Worm (Caenorhabditis elegans) whole organism, young adult: ENCODE data around the gene T25G12.13.
A peak's percentile ranks its signal among the peaks of the same experiment; 100 is the strongest.

Source experiments
- C06A6.2 ChIP-seq: fragments of 200-800 bp; sonication (Bioruptor generic); conservative IDR thresholded peaks from 2 replicates; pipeline ENCODE4 v1.3.6; 2022; ENCODE audit warnings: missing genetic modification characterization, missing compliant biosample characterization
- D2030.7 ChIP-seq: fragments of 200-800 bp; sonication (Bioruptor generic); IDR thresholded peaks from 2 replicates; pipeline ENCODE4 v1.3.6; 2022; ENCODE audit warnings: missing genetic modification reagents, missing genetic modification characterization, missing compliant biosample characterization
- F23B12.7 ChIP-seq: sonication (generic microtip); optimal IDR thresholded peaks from 2 replicates; lab custom pipeline; 2017; ENCODE audit warnings: missing genetic modification characterization, mild to moderate bottlenecking, missing compliant biosample characterization, antibody characterized with exemption, moderate library complexity; ENCODE audit not compliant: insufficient read depth
- F33H1.4 ChIP-seq: fragments of 200-800 bp; sonication (Bioruptor generic); IDR thresholded peaks from 2 replicates; pipeline ENCODE4 v1.3.6; 2022; ENCODE audit warnings: missing genetic modification reagents, missing genetic modification characterization, missing compliant biosample characterization
- F37B4.10 ChIP-seq: fragments of 200-800 bp; sonication (Bioruptor generic); IDR thresholded peaks from 2 replicates; pipeline ENCODE4 v1.3.6; 2022; ENCODE audit warnings: missing genetic modification characterization, missing compliant biosample characterization
- F55B11.4 ChIP-seq: sonication (generic microtip); optimal IDR thresholded peaks from 2 replicates; lab custom pipeline; 2016; ENCODE audit warnings: missing compliant biosample characterization, missing genetic modification characterization, borderline replicate concordance; ENCODE audit not compliant: insufficient read depth
- F57C9.4 ChIP-seq: sonication (generic microtip); optimal IDR thresholded peaks from 2 replicates; lab custom pipeline; 2017; ENCODE audit warnings: mild to moderate bottlenecking, missing genetic modification characterization, missing compliant biosample characterization
- K11D2.4 ChIP-seq: fragments of 200-800 bp; sonication (Bioruptor generic); IDR thresholded peaks from 2 replicates; pipeline ENCODE4 v1.3.6; 2022; ENCODE audit warnings: missing genetic modification reagents, missing genetic modification characterization, missing compliant biosample characterization
- Y56A3A.18 ChIP-seq: fragments of 200-800 bp; sonication (Bioruptor generic); IDR thresholded peaks from 2 replicates; pipeline ENCODE4 v1.3.6; 2022; ENCODE audit warnings: missing genetic modification reagents, missing genetic modification characterization, missing compliant biosample characterization
- Y67H2A.10 ChIP-seq: fragments of 200-800 bp; sonication (Bioruptor generic); conservative IDR thresholded peaks from 2 replicates; pipeline ENCODE4 v1.3.6; 2022; ENCODE audit warnings: missing genetic modification reagents, missing genetic modification characterization, missing compliant biosample characterization
- atf-7 ChIP-seq: sonication (generic microtip); optimal IDR thresholded peaks from 2 replicates; lab custom pipeline; 2017; ENCODE audit warnings: mild to moderate bottlenecking, missing genetic modification characterization, missing compliant biosample characterization
- attf-5 ChIP-seq: fragments of 200-800 bp; sonication (Bioruptor generic); optimal IDR thresholded peaks from 2 replicates; lab custom pipeline; 2018; ENCODE audit warnings: mild to moderate bottlenecking, missing genetic modification characterization, missing compliant biosample characterization
- ccch-3 ChIP-seq: fragments of 200-800 bp; sonication (Bioruptor generic); optimal IDR thresholded peaks from 2 replicates; lab custom pipeline; 2018; ENCODE audit warnings: mild to moderate bottlenecking, missing genetic modification characterization, missing compliant biosample characterization
- ceh-91 ChIP-seq: fragments of 200-800 bp; sonication (Bioruptor generic); IDR thresholded peaks from 2 replicates; pipeline ENCODE4 v1.3.6; 2022; ENCODE audit warnings: missing genetic modification reagents, missing genetic modification characterization, missing compliant biosample characterization
- die-1 ChIP-seq: sonication (generic microtip); optimal IDR thresholded peaks from 2 replicates; lab custom pipeline; 2016; ENCODE audit warnings: missing genotype, mild to moderate bottlenecking, missing genetic modification characterization, missing compliant biosample characterization
- dox-1 ChIP-seq: fragments of 200-800 bp; sonication (Bioruptor generic); IDR thresholded peaks from 2 replicates; pipeline ENCODE4 v1.3.6; 2022; ENCODE audit warnings: missing genetic modification reagents, missing genetic modification characterization, missing compliant biosample characterization
- egrh-3 ChIP-seq: fragments of 200-800 bp; sonication (Bioruptor generic); IDR thresholded peaks from 2 replicates; pipeline ENCODE4 v1.3.6; 2022; ENCODE audit warnings: missing genetic modification reagents, missing genetic modification characterization, missing compliant biosample characterization
- ekl-4 ChIP-seq: fragments of 200-800 bp; sonication (Bioruptor generic); IDR thresholded peaks from 2 replicates; pipeline ENCODE4 v1.3.6; 2022; ENCODE audit warnings: missing genetic modification reagents, missing genetic modification characterization, missing compliant biosample characterization
- ets-4 ChIP-seq: fragments of 200-800 bp; sonication (Bioruptor generic); optimal IDR thresholded peaks from 2 replicates; lab custom pipeline; 2018; ENCODE audit warnings: mild to moderate bottlenecking, missing genetic modification characterization, missing compliant biosample characterization
- hlh-26 ChIP-seq: fragments of 200-800 bp; sonication (Bioruptor generic); conservative IDR thresholded peaks from 2 replicates; pipeline ENCODE4 v1.3.6; 2022; ENCODE audit warnings: missing genetic modification reagents, missing genetic modification characterization, missing compliant biosample characterization
- hmg-20 ChIP-seq: fragments of 200-800 bp; sonication (Bioruptor generic); IDR thresholded peaks from 2 replicates; pipeline ENCODE4 v1.3.6; 2022; ENCODE audit warnings: missing genetic modification reagents, missing genetic modification characterization, missing compliant biosample characterization
- hrde-1 ChIP-seq: sonication (generic microtip); optimal IDR thresholded peaks from 2 replicates; lab custom pipeline; 2016; ENCODE audit warnings: missing genetic modification characterization, mild to moderate bottlenecking, missing compliant biosample characterization, moderate library complexity, missing genotype, missing genetic modification reagents, borderline replicate concordance
- lin-35 ChIP-seq, 3 experiments: fragments of 150-350 bp in 2 of 3; sonication (generic microtip) in 1 of 3; optimal IDR thresholded peaks; 2 replicates each; lab custom pipeline; 2014 to 2018; ENCODE audit warnings: missing biosample characterization in 3 of 3, missing genetic modification characterization in 3 of 3, missing genetic modification reagents in 3 of 3
- lin-54 ChIP-seq: fragments of 200-800 bp; sonication (Bioruptor generic); optimal IDR thresholded peaks from 2 replicates; lab custom pipeline; 2018; ENCODE audit warnings: mild to moderate bottlenecking, missing genetic modification characterization, missing compliant biosample characterization
- mel-28 ChIP-seq: sonication (generic microtip); optimal IDR thresholded peaks from 2 replicates; lab custom pipeline; 2016; ENCODE audit warnings: borderline replicate concordance, mild to moderate bottlenecking, missing genetic modification characterization, missing compliant biosample characterization
- mes-4 ChIP-seq: sonication (generic microtip); optimal IDR thresholded peaks from 2 replicates; lab custom pipeline; 2016; ENCODE audit warnings: missing genotype, missing genetic modification characterization, missing compliant biosample characterization
- nhr-120 ChIP-seq: fragments of 200-800 bp; sonication (Bioruptor generic); IDR thresholded peaks from 2 replicates; pipeline ENCODE4 v1.3.6; 2022; ENCODE audit warnings: missing genetic modification characterization, missing compliant biosample characterization
- nhr-179 ChIP-seq: sonication (generic microtip); optimal IDR thresholded peaks from 2 replicates; lab custom pipeline; 2016; ENCODE audit warnings: mild to moderate bottlenecking, missing genetic modification characterization, missing compliant biosample characterization
- nhr-80 ChIP-seq: sonication (generic microtip); optimal IDR thresholded peaks from 2 replicates; lab custom pipeline; 2016; ENCODE audit warnings: missing genetic modification characterization, missing compliant biosample characterization
- rcor-1 ChIP-seq: fragments of 200-800 bp; sonication (Bioruptor generic); IDR thresholded peaks from 2 replicates; pipeline ENCODE4 v1.3.6; 2022; ENCODE audit warnings: missing genetic modification reagents, missing genetic modification characterization, missing compliant biosample characterization
- rec-8 ChIP-seq, 2 experiments: sonication (generic microtip); optimal IDR thresholded peaks; 2 replicates each; lab custom pipeline; 2016; ENCODE audit warnings: mild to moderate bottlenecking in 2 of 2, missing genetic modification characterization in 2 of 2, missing genetic modification reagents in 2 of 2, missing genotype in 2 of 2, missing biosample characterization in 1 of 2, missing compliant biosample characterization in 1 of 2, moderate library complexity in 1 of 2
- snpc-1.3 ChIP-seq: sonication (generic microtip); optimal IDR thresholded peaks from 2 replicates; lab custom pipeline; 2017; ENCODE audit warnings: missing genetic modification characterization, mild to moderate bottlenecking, missing compliant biosample characterization, antibody characterized with exemption, moderate library complexity, missing genotype, missing genetic modification reagents; ENCODE audit not compliant: insufficient read depth
- sptf-2 ChIP-seq: fragments of 200-800 bp; sonication (Bioruptor generic); optimal IDR thresholded peaks from 2 replicates; lab custom pipeline; 2018; ENCODE audit warnings: mild to moderate bottlenecking, missing genetic modification characterization, missing compliant biosample characterization
- unc-130 ChIP-seq: sonication (generic microtip); optimal IDR thresholded peaks from 2 replicates; lab custom pipeline; 2016; ENCODE audit warnings: missing genetic modification reagents, missing genetic modification characterization, missing compliant biosample characterization
- unc-62 ChIP-seq: fragments of 150-350 bp; optimal IDR thresholded peaks from 2 replicates; lab custom pipeline; 2014; ENCODE audit warnings: missing biosample characterization, missing genetic modification reagents, missing genetic modification characterization
- xnd-1 ChIP-seq: sonication (generic microtip); optimal IDR thresholded peaks from 2 replicates; lab custom pipeline; 2016; ENCODE audit warnings: missing genotype, missing genetic modification reagents, missing genetic modification characterization, missing compliant biosample characterization
- zim-3 ChIP-seq: sonication (generic microtip); optimal IDR thresholded peaks from 2 replicates; lab custom pipeline; 2017; ENCODE audit warnings: mild to moderate bottlenecking, missing genetic modification characterization, moderate library complexity, missing compliant biosample characterization
- ztf-18 ChIP-seq: sonication (generic microtip); optimal IDR thresholded peaks from 2 replicates; lab custom pipeline; 2016; ENCODE audit warnings: missing genotype, mild to moderate bottlenecking, missing genetic modification characterization, missing compliant biosample characterization
- ztf-26 ChIP-seq: sonication (generic microtip); optimal IDR thresholded peaks from 2 replicates; lab custom pipeline; 2017; ENCODE audit warnings: missing genetic modification characterization, missing compliant biosample characterization
- ztf-3 ChIP-seq: fragments of 200-800 bp; sonication (Bioruptor generic); optimal IDR thresholded peaks from 2 replicates; lab custom pipeline; 2018; ENCODE audit warnings: mild to moderate bottlenecking, missing genetic modification characterization, missing compliant biosample characterization

Gene T25G12.13

DNA sequence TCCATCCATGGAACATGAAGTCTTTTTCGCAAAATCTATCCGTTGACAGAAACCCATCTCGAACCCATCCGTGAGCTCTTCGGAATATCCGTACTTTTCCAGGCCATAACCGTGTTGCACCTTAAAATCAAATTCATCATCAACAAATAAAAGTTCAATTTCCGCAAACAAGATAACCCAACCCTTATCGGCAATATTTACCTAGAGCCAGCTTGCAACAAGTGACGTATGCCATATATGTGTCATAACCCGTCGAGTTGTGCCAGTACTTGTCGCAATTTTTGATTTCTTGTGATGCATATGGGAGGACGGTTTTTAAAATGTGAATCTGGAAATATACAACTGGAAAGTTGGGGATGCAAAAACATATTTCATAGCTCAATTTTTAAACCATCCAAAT lies 37.3 kb upstream of the T25G12.13 start:
- TF ChIP-seq nhr-80 (peak; percentile 7), F55B11.4 (tag; lab: Kevin White, UChicago) (no peak)

DNA sequence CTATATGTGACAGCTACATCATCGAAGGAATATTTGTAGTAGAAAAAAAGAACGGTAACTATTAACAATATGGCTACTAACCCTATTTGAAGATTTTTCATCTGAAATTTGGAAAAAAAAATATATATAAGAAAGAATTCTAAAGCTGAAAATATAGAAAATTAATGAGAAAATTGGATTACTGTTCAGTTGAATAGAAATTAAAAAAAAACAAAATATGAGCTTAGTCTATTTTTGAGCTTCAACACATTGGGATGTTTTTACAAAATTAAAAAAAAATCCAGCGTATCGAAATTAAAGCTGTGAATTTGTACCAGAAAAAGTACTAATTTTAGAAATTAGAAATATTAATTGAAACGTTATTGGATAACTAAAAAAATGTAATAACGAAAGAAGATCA lies 33.9 kb upstream of the T25G12.13 start, which contains the start of gene T08G2.2:
Gene T08G2.2, minus strand, starts transcription at position 101 of the 400 bp plus-strand sequence.
- no peak for TF ChIP-seq ztf-3 (GFP tag; lab: Kevin White, UChicago)
- no peak for TF ChIP-seq atf-7
- no peak for TF ChIP-seq K11D2.4 (GFP tag; lab: Robert Waterston, UW)
- TF ChIP-seq ztf-18 (tag; lab: Kevin White, UChicago): no peak
- no peak for TF ChIP-seq hrde-1 (tag; lab: Kevin White, UChicago)
- TF ChIP-seq F23B12.7 (tag; lab: Kevin White, UChicago): no peak
- no peak for TF ChIP-seq mes-4
- no peak for TF ChIP-seq ekl-4 (GFP tag; lab: Robert Waterston, UW)
- no peak for TF ChIP-seq nhr-179
- TF ChIP-seq F55B11.4 (tag; lab: Kevin White, UChicago): no peak
- TF ChIP-seq C06A6.2 (GFP tag; lab: Robert Waterston, UW): no peak
- no peak for TF ChIP-seq Y56A3A.18 (GFP tag; lab: Robert Waterston, UW)
- TF ChIP-seq, all 124 proteins: peak for 0

DNA sequence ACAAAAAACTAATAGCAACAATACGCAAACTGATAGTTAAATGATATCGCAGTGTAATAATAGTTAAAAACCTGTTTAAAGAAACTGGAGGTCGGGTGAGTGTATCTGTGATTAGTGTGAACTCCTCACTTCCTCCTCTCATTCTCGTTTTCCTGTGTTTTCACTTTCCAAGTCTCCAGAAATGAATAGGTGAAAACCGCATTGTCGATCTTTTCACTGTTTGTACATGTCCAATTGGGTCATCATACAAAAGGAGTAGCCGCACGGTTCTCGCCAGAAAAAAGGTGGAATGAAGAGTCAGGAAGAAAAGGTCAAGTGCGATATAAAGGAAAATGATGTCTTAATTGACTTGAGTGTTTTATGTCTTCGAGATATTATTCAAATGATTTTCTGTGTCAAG lies 31.6 kb upstream of the T25G12.13 start:
- TF ChIP-seq die-1 (tag; lab: Kevin White, UChicago): no peak
- no peak for TF ChIP-seq attf-5
- no peak for TF ChIP-seq ceh-91 (GFP tag; lab: Robert Waterston, UW)
- TF ChIP-seq lin-54 (GFP tag; lab: Kevin White, UChicago): no peak
- TF ChIP-seq rec-8 (tag; optimal IDR thresholded peaks at IDR 0.05; lab: Kevin White, UChicago): no peak
- TF ChIP-seq rcor-1 (GFP tag; lab: Robert Waterston, UW): no peak
- TF ChIP-seq unc-130 (GFP tag; lab: Kevin White, UChicago): no peak
- TF ChIP-seq lin-35 (GFP tag; optimal IDR thresholded peaks at IDR 0.05; lab: Kevin White, UChicago): no peak
- no peak for TF ChIP-seq snpc-1.3
- TF ChIP-seq dox-1 (GFP tag; lab: Robert Waterston, UW): no peak
- no peak for TF ChIP-seq F57C9.4 (tag; lab: Kevin White, UChicago)
- TF ChIP-seq, all 124 proteins: peak for 0

DNA sequence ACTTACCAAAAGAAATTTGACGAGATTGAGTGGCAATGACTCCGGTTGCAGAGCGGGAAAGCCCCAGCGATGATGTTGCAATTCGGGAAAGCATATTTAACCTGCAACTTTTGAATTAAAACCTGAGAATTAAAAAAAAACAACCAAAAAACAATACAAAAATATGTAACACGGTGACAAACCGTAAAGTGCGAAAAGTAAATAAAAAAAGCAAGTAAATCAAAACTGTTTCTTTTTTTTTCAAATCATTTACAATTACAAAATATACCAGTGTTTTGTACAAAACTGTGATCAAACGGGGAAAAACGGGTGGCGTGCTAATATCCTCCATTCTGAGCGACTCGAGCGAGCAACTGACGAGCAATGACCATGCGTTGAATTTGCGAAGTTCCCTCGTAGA lies 28.4 kb upstream of the T25G12.13 start, which contains the start of gene acdh-10:
Gene acdh-10, minus strand, starts transcription at position 101 of the 400 bp plus-strand sequence.
- no peak for TF ChIP-seq hmg-20 (GFP tag; lab: Robert Waterston, UW)
- TF ChIP-seq Y67H2A.10 (GFP tag; lab: Robert Waterston, UW): no peak
- no peak for TF ChIP-seq xnd-1 (tag; lab: Kevin White, UChicago)
- no peak for TF ChIP-seq egrh-3 (GFP tag; lab: Robert Waterston, UW)
- TF ChIP-seq hlh-26 (GFP tag; lab: Robert Waterston, UW): no peak
- TF ChIP-seq unc-130 (GFP tag; lab: Kevin White, UChicago): no peak
- no peak for TF ChIP-seq ets-4 (GFP tag; lab: Kevin White, UChicago)
- TF ChIP-seq zim-3 (tag; lab: Kevin White, UChicago): no peak
- no peak for TF ChIP-seq mes-4
- TF ChIP-seq unc-62 (GFP tag; lab: Kevin White, UChicago): no peak
- no peak for TF ChIP-seq D2030.7 (GFP tag; lab: Robert Waterston, UW)
- TF ChIP-seq sptf-2: no peak
- TF ChIP-seq ztf-26 (tag; lab: Kevin White, UChicago): no peak
- TF ChIP-seq F37B4.10 (GFP tag; lab: Robert Waterston, UW): no peak
- TF ChIP-seq ccch-3 (GFP tag; lab: Kevin White, UChicago): no peak
- TF ChIP-seq mel-28 (tag; lab: Kevin White, UChicago): no peak
- no peak for TF ChIP-seq attf-5
- no peak for TF ChIP-seq F33H1.4
- TF ChIP-seq nhr-120 (GFP tag; lab: Robert Waterston, UW): no peak
